Fruit fly (Drosophila melanogaster) whole organism, embryonic: Measurements from ENCODE around the gene CG13601.

Source experiments
- Atf6 ChIP-seq: fragments of 200-800 bp; sonication (Bioruptor generic); IDR thresholded peaks from 2 replicates; pipeline ENCODE4 v1.3.6; 2022; ENCODE audit warnings: missing biosample characterization, missing genetic modification characterization
- B-H2 ChIP-seq: fragments of 200-800 bp; sonication (Bioruptor generic); optimal IDR thresholded peaks from 2 replicates; lab custom pipeline; 2018; ENCODE audit warnings: missing biosample characterization, mild to moderate bottlenecking, missing genetic modification characterization
- C15 ChIP-seq: fragments of 200-800 bp; sonication (Bioruptor generic); IDR thresholded peaks from 3 replicates; pipeline ENCODE4 v1.3.6; 2022; ENCODE audit warnings: missing biosample characterization, missing genetic modification characterization
- CG10431 ChIP-seq: fragments of 200-800 bp; sonication (Bioruptor generic); optimal IDR thresholded peaks from 3 replicates; lab custom pipeline; 2018; ENCODE audit warnings: missing biosample characterization, mild to moderate bottlenecking, missing genetic modification characterization
- CG10543 ChIP-seq: fragments of 200-800 bp; sonication (Bioruptor generic); optimal IDR thresholded peaks from 3 replicates; lab custom pipeline; 2017; ENCODE audit warnings: missing biosample characterization, mild to moderate bottlenecking, missing genetic modification characterization, moderate library complexity
- CG12299 ChIP-seq: fragments of 200-800 bp; sonication (Bioruptor generic); optimal IDR thresholded peaks from 2 replicates; lab custom pipeline; 2018; ENCODE audit warnings: missing biosample characterization, mild to moderate bottlenecking, missing genetic modification characterization
- CG12659 ChIP-seq: fragments of 200-800 bp; sonication (Bioruptor generic); optimal IDR thresholded peaks from 3 replicates; lab custom pipeline; 2017; ENCODE audit warnings: mild to moderate bottlenecking, missing biosample characterization, missing genetic modification reagents, missing genetic modification characterization
- CG14860 ChIP-seq: fragments of 200-800 bp; sonication (Bioruptor generic); IDR thresholded peaks from 3 replicates; pipeline ENCODE4 v1.3.6; 2022; ENCODE audit warnings: missing biosample characterization, missing genetic modification characterization; ENCODE audit not compliant: partially characterized antibody
- CG15479 ChIP-seq: fragments of 200-800 bp; sonication (Bioruptor generic); optimal IDR thresholded peaks from 3 replicates; lab custom pipeline; 2019; ENCODE audit warnings: missing biosample characterization, mild to moderate bottlenecking, missing genetic modification characterization, moderate library complexity
- CG16863 ChIP-seq: fragments of 200-800 bp; sonication (Bioruptor generic); optimal IDR thresholded peaks from 3 replicates; lab custom pipeline; 2016; ENCODE audit warnings: missing biosample characterization, missing genetic modification characterization
- CG17186 ChIP-seq: fragments of 200-800 bp; sonication (Bioruptor generic); optimal IDR thresholded peaks from 3 replicates; lab custom pipeline; 2017; ENCODE audit warnings: missing biosample characterization, missing genetic modification reagents, missing genetic modification characterization
- CG17912 ChIP-seq: fragments of 200-800 bp; sonication (Bioruptor generic); optimal IDR thresholded peaks from 2 replicates; lab custom pipeline; 2018; ENCODE audit warnings: missing biosample characterization, mild to moderate bottlenecking, missing genetic modification characterization
- CG2712 ChIP-seq: fragments of 200-800 bp; optimal IDR thresholded peaks from 3 replicates; lab custom pipeline; 2019; ENCODE audit warnings: missing biosample characterization, mild to moderate bottlenecking, missing genetic modification characterization, moderate library complexity
- CG4617 ChIP-seq: fragments of 200-800 bp; sonication (Bioruptor generic); optimal IDR thresholded peaks from 3 replicates; lab custom pipeline; 2016; ENCODE audit warnings: missing biosample characterization, missing genetic modification characterization, borderline replicate concordance
- CG7372 ChIP-seq: fragments of 200-800 bp; sonication (Bioruptor generic); IDR thresholded peaks from 2 replicates; pipeline ENCODE4 v1.3.6; 2022; ENCODE audit warnings: missing biosample characterization, missing genetic modification characterization
- CG7963 ChIP-seq: fragments of 200-800 bp; sonication (Bioruptor generic); IDR thresholded peaks from 3 replicates; pipeline ENCODE4 v1.3.6; 2022; ENCODE audit warnings: missing biosample characterization, missing genetic modification characterization; ENCODE audit not compliant: partially characterized antibody
- CG9876 ChIP-seq: fragments of 200-800 bp; sonication (Bioruptor generic); optimal IDR thresholded peaks from 2 replicates; lab custom pipeline; 2016; ENCODE audit warnings: missing biosample characterization, missing genetic modification characterization
- D19A ChIP-seq: fragments of 200-800 bp; optimal IDR thresholded peaks from 3 replicates; lab custom pipeline; 2019; ENCODE audit warnings: missing biosample characterization, mild to moderate bottlenecking, missing genetic modification characterization, moderate library complexity
- Dll ChIP-seq: fragments of 200-800 bp; sonication (Bioruptor generic); IDR thresholded peaks from 4 replicates; pipeline ENCODE4 v1.3.6; 2022; ENCODE audit warnings: missing biosample characterization, missing genetic modification characterization; ENCODE audit not compliant: partially characterized antibody
- Doc2 ChIP-seq: fragments of 200-800 bp; sonication (Bioruptor generic); IDR thresholded peaks from 2 replicates; pipeline ENCODE4 v1.3.6; 2022; ENCODE audit warnings: missing biosample characterization, missing genetic modification characterization
- Drgx ChIP-seq: fragments of 200-800 bp; sonication (Bioruptor generic); IDR thresholded peaks from 2 replicates; pipeline ENCODE4 v1.3.6; 2022; ENCODE audit warnings: missing biosample characterization, missing genetic modification characterization
- Fer3 ChIP-seq: fragments of 200-800 bp; sonication (Bioruptor generic); optimal IDR thresholded peaks from 2 replicates; lab custom pipeline; 2018; ENCODE audit warnings: missing biosample characterization, mild to moderate bottlenecking, missing genetic modification characterization, moderate library complexity
- HmgD ChIP-seq: fragments of 200-800 bp; sonication (Bioruptor generic); optimal IDR thresholded peaks from 3 replicates; lab custom pipeline; 2016; ENCODE audit warnings: missing biosample characterization, missing genetic modification characterization
- Myb ChIP-seq: fragments of 200-800 bp; sonication (Bioruptor generic); optimal IDR thresholded peaks from 2 replicates; lab custom pipeline; 2016; ENCODE audit warnings: missing biosample characterization, missing genetic modification characterization
- Rfx ChIP-seq: fragments of 200-800 bp; sonication (Bioruptor generic); IDR thresholded peaks from 2 replicates; pipeline ENCODE4 v1.3.6; 2022; ENCODE audit warnings: missing biosample characterization, missing genetic modification characterization
- Ssrp ChIP-seq: fragments of 200-800 bp; sonication (Bioruptor generic); optimal IDR thresholded peaks from 2 replicates; lab custom pipeline; 2018; ENCODE audit warnings: missing biosample characterization, mild to moderate bottlenecking, missing genetic modification characterization, moderate library complexity
- Usf ChIP-seq: fragments of 200-800 bp; sonication (Bioruptor generic); optimal IDR thresholded peaks from 2 replicates; lab custom pipeline; 2017; ENCODE audit warnings: missing genotype, missing biosample characterization, missing genetic modification characterization
- amos ChIP-seq: fragments of 200-800 bp; sonication (Bioruptor generic); IDR thresholded peaks from 2 replicates; pipeline ENCODE4 v1.3.6; 2022; ENCODE audit warnings: missing biosample characterization, missing genetic modification characterization; ENCODE audit not compliant: partially characterized antibody
- dmrt99B ChIP-seq: fragments of 200-800 bp; sonication (Bioruptor generic); optimal IDR thresholded peaks from 2 replicates; lab custom pipeline; 2018; ENCODE audit warnings: missing biosample characterization, mild to moderate bottlenecking, missing genetic modification characterization, moderate library complexity
- dpn ChIP-seq, 2 experiments: fragments of 200-800 bp; sonication (Bioruptor generic); optimal IDR thresholded peaks; 3 replicates each; lab custom pipeline; 2016; ENCODE audit warnings: missing biosample characterization in 2 of 2, missing genetic modification characterization in 2 of 2
- eve ChIP-seq, 2 experiments: fragments of >200 bp; optimal IDR thresholded peaks; 2 replicates each; lab custom pipeline; 2017; ENCODE audit warnings: missing biosample characterization in 2 of 2, missing genetic modification characterization in 2 of 2
- ftz-f1 ChIP-seq: fragments of 200-800 bp; sonication (Bioruptor generic); optimal IDR thresholded peaks from 2 replicates; lab custom pipeline; 2016; ENCODE audit warnings: missing biosample characterization, missing genetic modification characterization
- gro ChIP-seq: fragments of 200-800 bp; sonication (Bioruptor generic); optimal IDR thresholded peaks from 2 replicates; lab custom pipeline; 2016; ENCODE audit warnings: missing biosample characterization, missing genetic modification characterization
- gt ChIP-seq: fragments of 200-800 bp; sonication (Bioruptor generic); IDR thresholded peaks from 2 replicates; pipeline ENCODE4 v1.3.6; 2022; ENCODE audit warnings: missing biosample characterization, missing genetic modification characterization
- inv ChIP-seq: fragments of 200-800 bp; sonication (Bioruptor generic); IDR thresholded peaks from 2 replicates; pipeline ENCODE4 v1.3.6; 2022; ENCODE audit warnings: missing biosample characterization, missing genetic modification characterization; ENCODE audit not compliant: partially characterized antibody
- klu ChIP-seq: fragments of 200-800 bp; sonication (Bioruptor generic); IDR thresholded peaks from 2 replicates; pipeline ENCODE4 v1.3.6; 2022; ENCODE audit warnings: missing biosample characterization, missing genetic modification characterization
- lab ChIP-seq: fragments of 200-800 bp; sonication (Bioruptor generic); optimal IDR thresholded peaks from 3 replicates; lab custom pipeline; 2017; ENCODE audit warnings: missing biosample characterization, missing genetic modification characterization, mild to moderate bottlenecking, moderate library complexity, missing genetic modification reagents
- lmd ChIP-seq: fragments of 200-800 bp; sonication (Bioruptor generic); IDR thresholded peaks from 2 replicates; pipeline ENCODE4 v1.3.6; 2022; ENCODE audit warnings: missing biosample characterization, missing genetic modification characterization
- org-1 ChIP-seq: fragments of 200-800 bp; sonication (Bioruptor generic); optimal IDR thresholded peaks from 2 replicates; lab custom pipeline; 2017; ENCODE audit warnings: missing biosample characterization, missing genetic modification characterization
- p53 ChIP-seq: fragments of 200-800 bp; sonication (Bioruptor generic); optimal IDR thresholded peaks from 2 replicates; lab custom pipeline; 2016; ENCODE audit warnings: missing biosample characterization, missing genetic modification characterization
- ro ChIP-seq: fragments of 200-800 bp; sonication (Bioruptor generic); IDR thresholded peaks from 2 replicates; pipeline ENCODE4 v1.3.6; 2022; ENCODE audit warnings: missing biosample characterization, missing genetic modification characterization
- sd ChIP-seq: fragments of 200-800 bp; sonication (Bioruptor generic); optimal IDR thresholded peaks from 3 replicates; lab custom pipeline; 2018; ENCODE audit warnings: missing biosample characterization, mild to moderate bottlenecking, missing genetic modification characterization, moderate library complexity
- sima ChIP-seq: fragments of 200-800 bp; sonication (Bioruptor generic); optimal IDR thresholded peaks from 2 replicates; lab custom pipeline; 2016; ENCODE audit warnings: missing biosample characterization, missing genetic modification characterization
- sug ChIP-seq: fragments of 200-800 bp; optimal IDR thresholded peaks from 2 replicates; lab custom pipeline; 2019; ENCODE audit warnings: missing biosample characterization, mild to moderate bottlenecking, missing genetic modification characterization, moderate library complexity
- unpg ChIP-seq: fragments of 200-800 bp; sonication (Bioruptor generic); optimal IDR thresholded peaks from 3 replicates; lab custom pipeline; 2018; ENCODE audit warnings: missing biosample characterization, mild to moderate bottlenecking, missing genetic modification characterization, moderate library complexity
- usp ChIP-seq: fragments of >200 bp; optimal IDR thresholded peaks from 2 replicates; lab custom pipeline; 2017; ENCODE audit warnings: missing biosample characterization, missing genetic modification characterization
- vnd ChIP-seq: fragments of 200-800 bp; sonication (Bioruptor generic); IDR thresholded peaks from 3 replicates; pipeline ENCODE4 v1.3.6; 2022; ENCODE audit warnings: missing biosample characterization, missing genetic modification characterization; ENCODE audit not compliant: partially characterized antibody
- vvl ChIP-seq: fragments of 200-800 bp; sonication (Bioruptor generic); IDR thresholded peaks from 2 replicates; pipeline ENCODE4 v1.3.6; 2022; ENCODE audit warnings: missing biosample characterization, missing genetic modification characterization
- zfh2 ChIP-seq: fragments of 200-800 bp; sonication (Bioruptor generic); optimal IDR thresholded peaks from 2 replicates; lab custom pipeline; 2016; ENCODE audit warnings: missing biosample characterization, missing genetic modification characterization

The CG13601 gene

dm6 chr3R:23921701-23922501, 5.5 kb downstream of the CG13601 start (continued):
- TF ChIP-seq vnd (GFP tag; lab: Robert Waterston, UW) (no peak), HmgD (GFP tag; lab: Kevin White, UChicago) (peak; percentile 49), lmd (GFP tag; lab: Robert Waterston, UW) (peak; percentile 52; the same call in 1 of the 2 replicates), ro (no peak), CG7963 (GFP tag; lab: Robert Waterston, UW) (no peak), CG14860 (no peak), amos (GFP tag; lab: Robert Waterston, UW) (no peak), CG16863 (GFP tag; lab: Kevin White, UChicago) (no peak), inv (GFP tag; lab: Robert Waterston, UW) (no peak; the same call in 1 of the 2 replicates), sug (tag; lab: Kevin White, UChicago) (peak; percentile 46), gro (no peak), Myb (GFP tag; lab: Kevin White, UChicago) (no peak), CG9876 (GFP tag; lab: Kevin White, UChicago) (no peak), klu (GFP tag; lab: Robert Waterston, UW) (peak; percentile 58; the same call in 1 of the 2 replicates), CG17186 (no peak), unpg (GFP tag; lab: Kevin White, UChicago) (peak; percentile 73), Dll (GFP tag; lab: Robert Waterston, UW) (no peak), CG4617 (GFP tag; lab: Kevin White, UChicago) (no peak), Rfx (peak; percentile 59), Usf (GFP tag; lab: Kevin White, UChicago) (no peak), Ssrp (peak; percentile 53), vvl (peak; percentile 71), gt (GFP tag; lab: Robert Waterston, UW) (no peak), CG15479 (GFP tag; lab: Kevin White, UChicago) (no peak), Drgx (GFP tag; lab: Robert Waterston, UW) (peak; percentile 74), dmrt99B (tag; lab: Kevin White, UChicago) (peak; percentile 68), Doc2 (GFP tag; lab: Robert Waterston, UW) (no peak), eve (GFP tag; optimal IDR thresholded peaks at IDR 0.05; lab: Kevin White, UChicago) (no peak), lab (peak; percentile 3), sima (GFP tag; lab: Kevin White, UChicago) (no peak), ftz-f1 (GFP tag; lab: Kevin White, UChicago) (peak; percentile 90), org-1 (GFP tag; lab: Kevin White, UChicago) (peak; percentile 26), D19A (tag; lab: Kevin White, UChicago) (peak; percentile 49), dpn (GFP tag; optimal IDR thresholded peaks at IDR 0.05; lab: Kevin White, UChicago) (peak in 1 of 2 experiments; percentile 26), CG17912 (GFP tag; lab: Kevin White, UChicago) (no peak), CG10543 (GFP tag; lab: Kevin White, UChicago) (peak; percentile 93), CG7372 (GFP tag; lab: Robert Waterston, UW) (peak; percentile 11; the same call in 1 of the 2 replicates), zfh2 (GFP tag; lab: Kevin White, UChicago) (no peak), C15 (GFP tag; lab: Robert Waterston, UW) (no peak), CG12299 (tag; lab: Kevin White, UChicago) (no peak), B-H2 (GFP tag; lab: Kevin White, UChicago) (no peak), usp (GFP tag; lab: Kevin White, UChicago) (no peak), CG10431 (no peak), sd (no peak), CG2712 (tag; lab: Kevin White, UChicago) (peak; percentile 31), Atf6 (GFP tag; lab: Robert Waterston, UW) (peak; percentile 14; the same call in 1 of the 2 replicates), p53 (GFP tag; lab: Kevin White, UChicago) (no peak), Fer3 (tag; lab: Kevin White, UChicago) (peak; percentile 44), CG12659 (GFP tag; lab: Kevin White, UChicago) (no peak)
